Worm (Caenorhabditis elegans): ENCODE measurements around the gene mtx-2.

Gene mtx-2

DNA sequence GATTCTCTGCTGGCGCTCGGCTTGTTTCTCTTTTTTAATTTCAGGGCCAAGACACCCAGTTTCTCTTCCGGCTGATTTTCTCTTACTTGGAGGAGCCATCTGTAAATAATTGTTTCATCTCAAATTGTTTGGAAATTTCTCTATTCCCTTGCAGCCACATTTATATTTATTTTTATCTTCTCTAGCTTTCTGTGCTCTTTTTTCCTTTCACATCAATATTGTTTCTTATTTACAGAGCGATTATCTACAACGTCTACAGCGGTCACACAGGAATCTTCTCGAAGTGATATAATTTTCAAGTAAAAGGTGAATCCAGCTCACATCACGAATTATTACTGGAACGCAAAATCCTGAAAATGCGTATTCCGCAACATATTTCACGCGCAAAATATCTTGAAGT is 9.5 kb upstream of the mtx-2 start, which contains the start of the genes ZK686.6 and ZK686.1:
Gene ZK686.6 (minus strand): TSS at position 101 of the 400 bp plus-strand sequence.
Gene ZK686.1 (plus strand): TSS at position 234 of the 400 bp plus-strand sequence.
- no peak for TF ChIP-seq unc-62 (GFP tag; optimal IDR thresholded peaks at IDR 0.05)

- TF ChIP-seq unc-62 (GFP tag; optimal IDR thresholded peaks at IDR 0.05): no peak
Observed at ce11 chrIII:7769965-7770364, 6.6 kb upstream of the mtx-2 start, which contains the start of gene snu-23. snu-23 (minus strand) TSS chrIII:7770120.

- no peak for TF ChIP-seq unc-62 (GFP tag; optimal IDR thresholded peaks at IDR 0.05)
Observed at ce11 chrIII:7768963-7769362, 5.6 kb upstream of the mtx-2 start, which contains the start of gene ZK686.3. ZK686.3 (minus strand) TSS chrIII:7769063.

- no peak for TF ChIP-seq unc-62 (GFP tag; optimal IDR thresholded peaks at IDR 0.05)
Observed at ce11 chrIII:7767415-7767814, 4.0 kb upstream of the mtx-2 start, which contains the start of gene ZK686.5. ZK686.5 (minus strand) TSS chrIII:7767515.

DNA sequence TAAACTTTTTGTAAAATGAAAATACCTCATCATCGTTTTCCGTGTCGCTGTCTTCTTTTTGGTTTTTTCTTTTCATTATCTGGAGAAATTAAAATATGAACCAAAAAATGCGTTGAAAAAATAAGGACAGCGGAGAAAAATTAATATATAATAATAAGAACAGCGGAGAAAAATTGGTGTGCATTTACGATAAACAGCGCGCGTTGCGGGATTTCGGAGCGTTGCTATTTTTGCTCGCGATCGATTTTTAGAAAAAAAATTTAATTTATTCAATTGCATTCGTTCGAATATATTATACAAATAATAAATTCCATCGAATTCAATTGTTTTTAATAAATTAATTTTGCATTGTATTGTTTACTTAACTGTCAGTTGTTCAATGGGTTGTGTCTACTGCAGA is 2.6 kb upstream of the mtx-2 start, which contains the start of gene ZK686.2:
Gene ZK686.2 (minus strand): TSS at position 79 of the 400 bp plus-strand sequence.
- TF ChIP-seq unc-62 (GFP tag; optimal IDR thresholded peaks at IDR 0.05): no peak

ce11 chrIII:7762250-7762649 is 1.2 kb downstream of the mtx-2 start:
- no peak for TF ChIP-seq unc-62 (GFP tag; optimal IDR thresholded peaks at IDR 0.05)

DNA sequence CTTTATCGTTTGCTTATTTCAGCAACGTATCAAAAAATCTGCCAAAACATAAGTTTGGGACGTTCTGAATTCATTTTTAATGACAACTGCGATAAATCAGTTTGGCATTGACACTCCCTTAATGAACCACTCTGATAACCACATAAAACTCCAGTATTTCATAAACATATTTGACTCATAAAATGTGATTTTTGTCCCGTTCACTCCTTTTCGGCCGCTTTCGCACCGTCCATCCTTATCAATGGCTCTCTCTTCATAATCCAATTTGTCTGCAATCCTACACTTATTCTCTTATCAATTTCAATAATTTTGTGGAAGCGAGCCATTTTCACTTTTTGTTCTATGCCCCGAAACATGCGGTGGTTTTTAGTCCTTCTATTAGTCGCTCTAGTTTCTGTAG is 4.8 kb downstream of the mtx-2 start, which contains the start of gene pcp-1:
Gene pcp-1 (plus strand): TSS at position 342 of the 400 bp plus-strand sequence.
- TF ChIP-seq unc-62 (GFP tag; optimal IDR thresholded peaks at IDR 0.05): no peak

DNA sequence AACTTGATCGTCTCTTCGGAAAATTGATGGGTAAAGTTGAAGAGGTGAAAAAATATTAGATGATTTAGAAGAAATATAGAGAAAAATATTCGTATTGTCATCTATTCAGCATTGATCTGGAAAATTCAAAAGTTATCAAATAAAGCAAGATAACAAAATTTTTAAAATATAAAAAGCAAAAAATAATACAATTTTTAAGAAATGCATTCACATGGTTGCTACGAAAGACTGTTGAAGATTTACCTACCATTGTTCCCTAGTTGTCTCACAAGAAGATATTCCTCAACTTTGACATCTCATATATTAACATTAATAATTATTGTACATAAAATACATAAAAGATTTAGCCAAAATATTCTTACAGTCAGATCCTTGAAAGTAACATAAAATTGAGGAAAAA is 9.1 kb downstream of the mtx-2 start, which contains the start of gene cdh-3:
Gene cdh-3 (minus strand): TSS at position 101 of the 400 bp plus-strand sequence.
- TF ChIP-seq unc-62 (GFP tag; optimal IDR thresholded peaks at IDR 0.05): no peak

ce11 chrIII:7743183-7743582 is 20.2 kb downstream of the mtx-2 start:
- TF ChIP-seq unc-62 (GFP tag; optimal IDR thresholded peaks at IDR 0.05): no peak

- no peak for TF ChIP-seq unc-62 (GFP tag; optimal IDR thresholded peaks at IDR 0.05)
Observed at ce11 chrIII:7737646-7738258, 25.7 kb downstream of the mtx-2 start.

DNA sequence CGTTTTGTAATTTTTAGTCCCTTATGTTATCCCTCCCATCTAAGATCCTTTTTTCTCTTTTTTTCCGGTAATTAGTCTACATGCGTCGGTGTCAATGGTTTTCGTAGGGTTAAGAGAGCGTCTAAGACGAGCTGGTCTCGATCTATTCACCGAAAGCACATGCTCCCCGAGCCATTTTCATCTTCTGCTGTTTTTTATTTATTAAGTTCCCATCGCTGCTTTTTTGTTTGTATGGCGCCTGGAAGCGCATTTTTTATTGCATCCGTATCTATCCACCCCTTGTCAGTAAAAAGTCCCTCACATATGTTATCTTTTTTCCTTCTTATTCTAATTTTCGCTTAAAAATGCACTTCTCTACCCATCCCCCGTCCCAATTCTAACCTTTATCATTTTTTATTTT is 26.6 kb downstream of the mtx-2 start:
- no peak for TF ChIP-seq unc-62 (GFP tag; optimal IDR thresholded peaks at IDR 0.05)

ce11 chrIII:7736003-7736402 is 27.4 kb downstream of the mtx-2 start:
- TF ChIP-seq unc-62 (GFP tag; optimal IDR thresholded peaks at IDR 0.05): no peak

DNA sequence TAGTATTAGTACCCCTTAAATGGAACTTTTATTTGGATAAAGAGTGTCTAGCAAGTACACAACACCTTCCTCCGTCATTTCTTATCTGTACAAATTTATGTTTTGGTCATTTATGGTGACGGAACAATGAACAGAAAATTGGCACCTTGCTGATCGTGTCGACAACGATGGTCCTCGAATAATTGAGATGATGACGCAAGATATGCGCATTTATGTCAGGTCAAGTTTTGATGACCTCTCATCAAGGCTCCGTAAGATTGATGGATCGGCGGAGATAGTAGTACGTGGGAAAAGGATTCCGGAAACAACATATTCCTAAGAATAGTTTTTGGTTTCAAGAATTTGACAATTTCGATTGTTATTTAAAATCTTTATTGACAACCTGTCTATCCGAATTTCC is 29.3 kb downstream of the mtx-2 start:
- TF ChIP-seq unc-62 (GFP tag; optimal IDR thresholded peaks at IDR 0.05): no peak

DNA sequence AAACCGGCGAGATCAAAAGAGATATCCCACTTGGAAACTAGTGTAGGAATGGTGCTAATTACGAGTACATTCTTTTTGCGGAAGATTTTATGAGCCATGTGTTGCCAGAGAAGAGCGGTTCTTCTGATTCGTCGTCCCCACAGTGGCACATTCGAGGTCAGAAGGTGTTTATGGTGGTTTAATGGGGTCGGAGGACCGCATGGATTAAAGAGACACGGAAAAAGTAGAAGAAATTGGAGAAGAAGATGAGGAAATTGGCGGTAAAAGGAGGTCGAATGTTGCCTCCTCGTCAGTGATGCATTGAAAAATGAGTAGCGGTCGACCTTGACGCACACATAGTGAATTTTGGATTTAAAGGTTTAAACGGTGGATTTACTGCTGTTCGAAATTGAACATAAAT is 29.8 kb downstream of the mtx-2 start:
- no peak for TF ChIP-seq unc-62 (GFP tag; optimal IDR thresholded peaks at IDR 0.05)

DNA sequence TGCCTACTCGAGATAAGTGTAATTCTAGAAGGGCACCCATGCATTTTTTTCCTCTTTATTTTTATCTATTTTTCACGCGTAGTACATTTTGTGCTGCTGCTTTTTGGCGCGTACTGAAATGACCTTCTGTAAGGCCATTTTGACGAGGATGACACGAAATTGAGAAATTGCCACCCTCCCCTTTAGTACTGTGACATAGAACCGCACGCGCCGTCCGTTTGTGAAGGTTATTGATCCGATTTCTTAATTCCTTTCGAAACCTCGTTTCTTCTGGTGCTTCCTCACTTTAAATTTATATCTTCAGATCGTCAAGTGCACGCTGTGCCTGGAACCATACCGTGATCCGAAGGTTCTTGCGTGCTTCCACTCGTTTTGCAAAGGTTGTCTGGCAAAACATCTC is 32.3 kb downstream of the mtx-2 start:
- no peak for TF ChIP-seq unc-62 (GFP tag; optimal IDR thresholded peaks at IDR 0.05)

DNA sequence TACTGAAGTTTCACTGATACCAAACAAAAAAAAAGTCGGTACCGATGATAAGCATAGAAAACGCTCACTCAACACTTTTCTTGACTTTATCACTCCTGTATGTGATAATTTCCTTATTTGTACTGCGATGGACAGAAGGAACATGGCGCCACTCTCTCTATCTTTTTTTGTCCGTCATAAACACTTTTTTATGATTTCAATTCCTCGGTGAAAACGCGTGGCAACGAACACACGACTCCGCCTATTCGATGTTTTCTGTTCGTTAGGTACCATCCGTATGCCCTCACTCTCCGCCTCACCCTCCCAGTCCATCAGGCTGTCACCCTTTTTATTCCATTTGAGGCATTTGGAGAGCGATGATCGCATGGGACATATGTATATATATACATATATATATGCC is 33.1 kb downstream of the mtx-2 start:
- TF ChIP-seq unc-62 (GFP tag; optimal IDR thresholded peaks at IDR 0.05): no peak

ce11 chrIII:7729534-7730061 is 33.8 kb downstream of the mtx-2 start, which contains the start of gene ZK112.4:
ZK112.4 (minus strand) TSS chrIII:7730011.
- TF ChIP-seq unc-62 (GFP tag; optimal IDR thresholded peaks at IDR 0.05): no peak

All from whole organism, dauer.